Fruit fly (Drosophila melanogaster) whole organism, embryonic: ENCODE data around the gene PPP4R2r.

Experiments used
- B-H2 ChIP-seq: fragments of 200-800 bp; sonication (Bioruptor generic); optimal IDR thresholded peaks from 2 replicates; lab custom pipeline; 2018; ENCODE audit warnings: missing biosample characterization, mild to moderate bottlenecking, missing genetic modification characterization
- CG10147 ChIP-seq: fragments of 200-800 bp; sonication (Bioruptor generic); optimal IDR thresholded peaks from 2 replicates; lab custom pipeline; 2019; ENCODE audit warnings: missing biosample characterization, mild to moderate bottlenecking, missing genetic modification characterization, moderate library complexity
- CG11560 ChIP-seq: fragments of 200-800 bp; sonication (Bioruptor generic); IDR thresholded peaks from 3 replicates; pipeline ENCODE4 v1.3.6; 2022; ENCODE audit warnings: missing biosample characterization, missing genetic modification characterization
- CG11723 ChIP-seq: fragments of 200-800 bp; sonication (Bioruptor generic); optimal IDR thresholded peaks from 2 replicates; lab custom pipeline; 2017; ENCODE audit warnings: missing biosample characterization, mild to moderate bottlenecking, missing genetic modification characterization
- CG12219 ChIP-seq: fragments of 200-800 bp; sonication (Bioruptor generic); optimal IDR thresholded peaks from 3 replicates; lab custom pipeline; 2018; ENCODE audit warnings: missing biosample characterization, mild to moderate bottlenecking, missing genetic modification characterization
- CG12391 ChIP-seq: fragments of 200-800 bp; sonication (Bioruptor generic); optimal IDR thresholded peaks from 3 replicates; lab custom pipeline; 2018; ENCODE audit warnings: missing biosample characterization, mild to moderate bottlenecking, missing genetic modification characterization, moderate library complexity
- CG13894 ChIP-seq: fragments of 200-800 bp; sonication (Bioruptor generic); optimal IDR thresholded peaks from 3 replicates; lab custom pipeline; 2018; ENCODE audit warnings: missing biosample characterization, mild to moderate bottlenecking, missing genetic modification characterization, moderate library complexity
- CG15479 ChIP-seq: fragments of 200-800 bp; sonication (Bioruptor generic); optimal IDR thresholded peaks from 3 replicates; lab custom pipeline; 2019; ENCODE audit warnings: missing biosample characterization, mild to moderate bottlenecking, missing genetic modification characterization, moderate library complexity
- CG16813 ChIP-seq: fragments of 200-800 bp; sonication (Bioruptor generic); IDR thresholded peaks from 3 replicates; pipeline ENCODE4 v1.3.6; 2022; ENCODE audit warnings: missing biosample characterization, missing genetic modification characterization; ENCODE audit not compliant: partially characterized antibody
- CG16815 ChIP-seq: fragments of 200-800 bp; sonication (Bioruptor generic); optimal IDR thresholded peaks from 3 replicates; lab custom pipeline; 2017; ENCODE audit warnings: missing biosample characterization, mild to moderate bottlenecking, missing genetic modification characterization
- CG17186 ChIP-seq: fragments of 200-800 bp; sonication (Bioruptor generic); optimal IDR thresholded peaks from 3 replicates; lab custom pipeline; 2017; ENCODE audit warnings: missing biosample characterization, missing genetic modification reagents, missing genetic modification characterization
- CG2678 ChIP-seq: fragments of 200-800 bp; sonication (Bioruptor generic); optimal IDR thresholded peaks from 3 replicates; lab custom pipeline; 2019; ENCODE audit warnings: missing biosample characterization, mild to moderate bottlenecking, missing genetic modification characterization, moderate library complexity
- CG31365 ChIP-seq: fragments of 200-800 bp; sonication (Bioruptor generic); optimal IDR thresholded peaks from 2 replicates; lab custom pipeline; 2018; ENCODE audit warnings: missing biosample characterization, mild to moderate bottlenecking, missing genetic modification characterization
- CG3281 ChIP-seq: fragments of 200-800 bp; sonication (Bioruptor generic); optimal IDR thresholded peaks from 3 replicates; lab custom pipeline; 2017; ENCODE audit warnings: missing biosample characterization, mild to moderate bottlenecking, missing genetic modification characterization
- CG4282 ChIP-seq: fragments of 200-800 bp; sonication (Bioruptor generic); optimal IDR thresholded peaks from 2 replicates; lab custom pipeline; 2016; ENCODE audit warnings: missing biosample characterization, missing genetic modification characterization
- CG43689 ChIP-seq: fragments of 200-800 bp; sonication (Bioruptor generic); IDR thresholded peaks from 2 replicates; pipeline ENCODE4 v1.3.6; 2022; ENCODE audit warnings: missing biosample characterization, missing genetic modification characterization
- CG5245 ChIP-seq: fragments of 200-800 bp; sonication (Bioruptor generic); optimal IDR thresholded peaks from 3 replicates; lab custom pipeline; 2016; ENCODE audit warnings: missing biosample characterization, missing genetic modification characterization
- CG6654 ChIP-seq: fragments of 200-800 bp; sonication (Bioruptor generic); optimal IDR thresholded peaks from 2 replicates; lab custom pipeline; 2017; ENCODE audit warnings: missing biosample characterization, mild to moderate bottlenecking, missing genetic modification characterization
- CG6854 ChIP-seq: fragments of 200-800 bp; sonication (Bioruptor generic); optimal IDR thresholded peaks from 3 replicates; lab custom pipeline; 2017; ENCODE audit warnings: missing biosample characterization, mild to moderate bottlenecking, missing genetic modification characterization
- CG8290 ChIP-seq, 3 experiments: fragments of 200-800 bp; sonication (Bioruptor generic); optimal IDR thresholded peaks; 2 replicates each; lab custom pipeline; 2016 to 2019; ENCODE audit warnings: missing biosample characterization in 3 of 3, missing genetic modification characterization in 3 of 3, mild to moderate bottlenecking in 2 of 3, moderate library complexity in 1 of 3
- CG8359 ChIP-seq: fragments of 200-800 bp; sonication (Bioruptor generic); optimal IDR thresholded peaks from 2 replicates; lab custom pipeline; 2017; ENCODE audit warnings: missing biosample characterization, mild to moderate bottlenecking, missing genetic modification characterization, borderline replicate concordance
- CG9215 ChIP-seq: fragments of 200-800 bp; sonication (Bioruptor generic); IDR thresholded peaks from 2 replicates; pipeline ENCODE4 v1.3.6; 2022; ENCODE audit warnings: missing biosample characterization, missing genetic modification characterization
- Dek ChIP-seq: fragments of 200-800 bp; sonication (Bioruptor generic); optimal IDR thresholded peaks from 3 replicates; lab custom pipeline; 2019; ENCODE audit warnings: missing biosample characterization, mild to moderate bottlenecking, missing genetic modification characterization, moderate library complexity
- Elba2 ChIP-seq: fragments of 200-800 bp; sonication (Bioruptor generic); optimal IDR thresholded peaks from 3 replicates; lab custom pipeline; 2016; ENCODE audit warnings: missing biosample characterization, missing genetic modification characterization
- HLH4C ChIP-seq: fragments of 200-800 bp; sonication (Bioruptor generic); IDR thresholded peaks from 3 replicates; pipeline ENCODE4 v1.3.6; 2022; ENCODE audit warnings: missing biosample characterization, missing genetic modification characterization; ENCODE audit not compliant: partially characterized antibody
- Hmx ChIP-seq: fragments of 200-800 bp; sonication (Bioruptor generic); optimal IDR thresholded peaks from 2 replicates; lab custom pipeline; 2016; ENCODE audit warnings: missing biosample characterization, missing genetic modification characterization
- Meics ChIP-seq: fragments of 200-800 bp; sonication (Bioruptor generic); optimal IDR thresholded peaks from 2 replicates; lab custom pipeline; 2017; ENCODE audit warnings: missing biosample characterization, mild to moderate bottlenecking, missing genetic modification characterization
- Neu2 ChIP-seq: fragments of 200-800 bp; sonication (Bioruptor generic); optimal IDR thresholded peaks from 3 replicates; lab custom pipeline; 2016; ENCODE audit warnings: missing biosample characterization, missing genetic modification characterization, borderline replicate concordance
- Oli ChIP-seq: fragments of 200-800 bp; sonication (Bioruptor generic); optimal IDR thresholded peaks from 2 replicates; lab custom pipeline; 2018; ENCODE audit warnings: missing biosample characterization, mild to moderate bottlenecking, missing genetic modification characterization, moderate library complexity
- Pdp1 ChIP-seq, 2 experiments: fragments of 200-800 bp; sonication (Bioruptor generic); optimal IDR thresholded peaks; 3 replicates each; lab custom pipeline; 2016; ENCODE audit warnings: missing biosample characterization in 2 of 2, missing genetic modification characterization in 2 of 2, mild to moderate bottlenecking in 1 of 2, moderate library complexity in 1 of 2
- Sin3A ChIP-seq: fragments of >200 bp; optimal IDR thresholded peaks from 2 replicates; lab custom pipeline; 2018
- Taf1 ChIP-seq: fragments of 200-800 bp; sonication (Bioruptor generic); IDR thresholded peaks from 2 replicates; pipeline ENCODE4 v1.3.6; 2022; ENCODE audit warnings: missing biosample characterization, missing genetic modification characterization
- Usf ChIP-seq: fragments of 200-800 bp; sonication (Bioruptor generic); optimal IDR thresholded peaks from 2 replicates; lab custom pipeline; 2017; ENCODE audit warnings: missing genotype, missing biosample characterization, missing genetic modification characterization
- aop ChIP-seq: fragments of 200-800 bp; sonication (Bioruptor generic); IDR thresholded peaks from 2 replicates; pipeline ENCODE4 v1.3.6; 2022; ENCODE audit warnings: missing biosample characterization, missing genetic modification characterization
- ci ChIP-seq: fragments of 200-800 bp; sonication (Bioruptor generic); IDR thresholded peaks from 3 replicates; pipeline ENCODE4 v1.3.6; 2022; ENCODE audit warnings: missing biosample characterization, missing genetic modification characterization
- da ChIP-seq: fragments of 200-800 bp; sonication (Bioruptor generic); optimal IDR thresholded peaks from 2 replicates; lab custom pipeline; 2016; ENCODE audit warnings: missing biosample characterization, missing genetic modification characterization
- dm ChIP-seq: fragments of 200-800 bp; sonication (Bioruptor generic); optimal IDR thresholded peaks from 3 replicates; lab custom pipeline; 2016; ENCODE audit warnings: missing biosample characterization, missing genetic modification characterization
- dmrt11E ChIP-seq: fragments of 200-800 bp; sonication (Bioruptor generic); optimal IDR thresholded peaks from 3 replicates; lab custom pipeline; 2018; ENCODE audit warnings: missing biosample characterization, mild to moderate bottlenecking, missing genetic modification characterization, moderate library complexity
- en ChIP-seq: fragments of 200-800 bp; sonication (Bioruptor generic); optimal IDR thresholded peaks from 2 replicates; lab custom pipeline; 2016; ENCODE audit warnings: missing biosample characterization, missing genetic modification characterization
- gcm2 ChIP-seq: fragments of 200-800 bp; sonication (Bioruptor generic); optimal IDR thresholded peaks from 2 replicates; lab custom pipeline; 2016; ENCODE audit warnings: missing biosample characterization, missing genetic modification characterization
- gt ChIP-seq: fragments of 200-800 bp; sonication (Bioruptor generic); IDR thresholded peaks from 2 replicates; pipeline ENCODE4 v1.3.6; 2022; ENCODE audit warnings: missing biosample characterization, missing genetic modification characterization
- hb ChIP-seq: fragments of 200-800 bp; sonication (Bioruptor generic); IDR thresholded peaks from 3 replicates; pipeline ENCODE4 v1.3.6; 2022; ENCODE audit warnings: missing biosample characterization, missing genetic modification characterization; ENCODE audit not compliant: partially characterized antibody
- hbn ChIP-seq: fragments of 200-800 bp; sonication (Bioruptor generic); IDR thresholded peaks from 2 replicates; pipeline ENCODE4 v1.3.6; 2022; ENCODE audit warnings: missing biosample characterization, missing genetic modification characterization; ENCODE audit not compliant: partially characterized antibody
- ken ChIP-seq: fragments of 200-800 bp; sonication (Bioruptor generic); IDR thresholded peaks from 3 replicates; pipeline ENCODE4 v1.3.6; 2022; ENCODE audit warnings: missing biosample characterization, missing genetic modification characterization
- mam ChIP-seq: fragments of 200-800 bp; sonication (Bioruptor generic); optimal IDR thresholded peaks from 3 replicates; lab custom pipeline; 2016; ENCODE audit warnings: missing biosample characterization, missing genetic modification characterization
- org-1 ChIP-seq: fragments of 200-800 bp; sonication (Bioruptor generic); optimal IDR thresholded peaks from 2 replicates; lab custom pipeline; 2017; ENCODE audit warnings: missing biosample characterization, missing genetic modification characterization
- psq ChIP-seq: fragments of 200-800 bp; sonication (Bioruptor generic); optimal IDR thresholded peaks from 2 replicates; lab custom pipeline; 2017; ENCODE audit warnings: missing biosample characterization, missing genetic modification characterization
- stc ChIP-seq: fragments of 200-800 bp; sonication (Bioruptor generic); IDR thresholded peaks from 2 replicates; pipeline ENCODE4 v1.3.6; 2022; ENCODE audit warnings: missing biosample characterization, missing genetic modification characterization
- twi ChIP-seq: fragments of 200-800 bp; optimal IDR thresholded peaks from 2 replicates; lab custom pipeline; 2019; ENCODE audit warnings: missing biosample characterization, mild to moderate bottlenecking, missing genetic modification characterization, moderate library complexity

The PPP4R2r gene

dm6 chrX:10473510-10474212 is 5.0 kb upstream of the PPP4R2r start, which contains the start of gene CG2889 (continued):
- TF ChIP-seq Pdp1 (GFP tag; optimal IDR thresholded peaks at IDR 0.05; lab: Kevin White, UChicago) (no peak), hbn (GFP tag; lab: Robert Waterston, UW) (no peak; the same call in 1 of the 2 replicates), Meics (no peak), aop (GFP tag; lab: Robert Waterston, UW) (no peak), dmrt11E (tag; lab: Kevin White, UChicago) (no peak), CG16815 (GFP tag; lab: Kevin White, UChicago) (no peak), stc (no peak), CG10147 (GFP tag; lab: Kevin White, UChicago) (no peak), dm (peak; percentile 59), CG43689 (GFP tag; lab: Robert Waterston, UW) (no peak), CG6854 (GFP tag; lab: Kevin White, UChicago) (no peak), CG12219 (GFP tag; lab: Kevin White, UChicago) (no peak), CG17186 (GFP tag; lab: Kevin White, UChicago) (peak; percentile 17), gcm2 (no peak), Hmx (GFP tag; lab: Kevin White, UChicago) (no peak), twi (no peak), Oli (tag; lab: Kevin White, UChicago) (no peak), CG4282 (GFP tag; lab: Kevin White, UChicago) (no peak), Sin3A (lab: Kevin White, UChicago) (peak; percentile 63), CG16813 (peak; percentile 62), CG6654 (GFP tag; lab: Kevin White, UChicago) (no peak), Usf (GFP tag; lab: Kevin White, UChicago) (no peak), Elba2 (GFP tag; lab: Kevin White, UChicago) (no peak), CG31365 (no peak), Neu2 (no peak), CG11723 (GFP tag; lab: Kevin White, UChicago) (no peak), CG3281 (GFP tag; lab: Kevin White, UChicago) (no peak), CG11560 (tag; lab: Robert Waterston, UW) (no peak), mam (GFP tag; lab: Kevin White, UChicago) (peak; percentile 29), B-H2 (GFP tag; lab: Kevin White, UChicago) (no peak), Dek (tag; lab: Kevin White, UChicago) (no peak), CG8359 (GFP tag; lab: Kevin White, UChicago) (no peak), gt (GFP tag; lab: Robert Waterston, UW) (no peak), da (GFP tag; lab: Kevin White, UChicago) (no peak), HLH4C (0 out of 3 replicates have a peak, but pooled peaks have one; percentile 42), CG8290 (GFP tag; optimal IDR thresholded peaks at IDR 0.05; lab: Kevin White, UChicago) (peak; percentile 1), CG8290 (tag; optimal IDR thresholded peaks at IDR 0.05; lab: Kevin White, UChicago) (peak in 1 of 2 experiments; percentile 56), CG9215 (GFP tag; lab: Robert Waterston, UW) (peak; percentile 41; the same call in 1 of the 2 replicates), en (GFP tag; lab: Kevin White, UChicago) (no peak), CG2678 (no peak), Taf1 (GFP tag; lab: Robert Waterston, UW) (no peak), org-1 (GFP tag; lab: Kevin White, UChicago) (no peak), ken (GFP tag; lab: Robert Waterston, UW) (peak; percentile 44; the same call in 1 of the 3 replicates), hb (0 out of 3 replicates have a peak, but pooled peaks have one; percentile 55), psq (GFP tag; lab: Kevin White, UChicago) (peak; percentile 1), CG15479 (GFP tag; lab: Kevin White, UChicago) (no peak), CG12391 (tag; lab: Kevin White, UChicago) (peak; percentile 8), CG5245 (no peak), ci (peak; percentile 59; the same call in 2 of the 3 replicates), CG13894 (no peak)
